Worm (Caenorhabditis elegans): ENCODE measurements around the gene acs-10.

acs-10 gene

ce11 chrV:14146199-14146598 lies at the start of gene acs-10:
acs-10 (plus strand) TSS chrV:14146499.
- TF ChIP-seq tra-4 (tag; optimal IDR thresholded peaks at IDR 0.05) (no peak), ama-1 (optimal IDR thresholded peaks at IDR 0.05) (no peak), ceh-36 (tag; optimal IDR thresholded peaks at IDR 0.05) (no peak), ets-7 (tag; optimal IDR thresholded peaks at IDR 0.05) (no peak), hmg-4 (GFP tag; optimal IDR thresholded peaks at IDR 0.05) (no peak), ceh-13 (GFP tag; optimal IDR thresholded peaks at IDR 0.05) (no peak), pes-1 (GFP tag; IDR thresholded peaks at IDR 0.05) (no peak), F13C5.2 (tag; optimal IDR thresholded peaks at IDR 0.05) (no peak), hnd-1 (tag; optimal IDR thresholded peaks at IDR 0.05) (no peak), aly-1 (tag; optimal IDR thresholded peaks at IDR 0.05) (no peak), sea-1 (GFP tag; conservative IDR thresholded peaks at IDR 0.05) (no peak), hmbx-1 (tag; optimal IDR thresholded peaks at IDR 0.05) (no peak), B0310.2 (tag; optimal IDR thresholded peaks at IDR 0.05) (no peak), flt-1 (GFP tag; IDR thresholded peaks at IDR 0.05) (no peak), tbx-37 (GFP tag; conservative IDR thresholded peaks at IDR 0.05) (no peak), tbx-11 (GFP tag; IDR thresholded peaks at IDR 0.05) (no peak), scrt-1 (GFP tag; IDR thresholded peaks at IDR 0.05) (no peak)

DNA sequence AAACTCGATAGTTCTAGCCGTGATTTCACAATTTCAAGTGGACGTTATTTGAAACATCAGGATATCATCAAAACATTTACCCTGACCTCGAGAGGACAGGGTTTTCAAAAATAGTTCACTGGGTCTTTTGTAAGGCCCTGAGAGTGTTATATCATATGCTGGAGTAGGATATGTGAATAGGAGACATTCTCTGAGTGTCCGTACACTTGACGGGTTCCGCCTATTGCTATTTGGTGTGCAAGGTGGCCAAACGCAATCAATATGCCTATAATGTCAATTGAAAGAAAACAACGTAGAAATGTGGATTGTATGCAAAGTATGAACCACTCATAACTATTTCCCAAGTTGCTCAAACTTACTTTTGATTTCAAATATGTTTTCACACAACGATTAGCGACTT lies 48.9 kb upstream of the acs-10 start:
- TF ChIP-seq F13C5.2 (tag; optimal IDR thresholded peaks at IDR 0.05) (no peak), hmg-4 (GFP tag; optimal IDR thresholded peaks at IDR 0.05) (no peak), ceh-13 (GFP tag; optimal IDR thresholded peaks at IDR 0.05) (no peak), hnd-1 (tag; optimal IDR thresholded peaks at IDR 0.05) (no peak), tra-4 (tag; optimal IDR thresholded peaks at IDR 0.05) (no peak), scrt-1 (GFP tag; IDR thresholded peaks at IDR 0.05) (no peak), ets-7 (tag; optimal IDR thresholded peaks at IDR 0.05) (no peak), ceh-36 (tag; optimal IDR thresholded peaks at IDR 0.05) (no peak), aly-1 (tag; optimal IDR thresholded peaks at IDR 0.05) (no peak)

ce11 chrV:14098519-14098918 lies 47.8 kb upstream of the acs-10 start, which contains the start of the genes D1086.2 and D1086.1:
D1086.2 (minus strand) TSS chrV:14098668.
D1086.1 (plus strand) TSS chrV:14098858.
- TF ChIP-seq tbx-11 (GFP tag; IDR thresholded peaks at IDR 0.05) (no peak), hmbx-1 (tag; optimal IDR thresholded peaks at IDR 0.05) (no peak)

DNA sequence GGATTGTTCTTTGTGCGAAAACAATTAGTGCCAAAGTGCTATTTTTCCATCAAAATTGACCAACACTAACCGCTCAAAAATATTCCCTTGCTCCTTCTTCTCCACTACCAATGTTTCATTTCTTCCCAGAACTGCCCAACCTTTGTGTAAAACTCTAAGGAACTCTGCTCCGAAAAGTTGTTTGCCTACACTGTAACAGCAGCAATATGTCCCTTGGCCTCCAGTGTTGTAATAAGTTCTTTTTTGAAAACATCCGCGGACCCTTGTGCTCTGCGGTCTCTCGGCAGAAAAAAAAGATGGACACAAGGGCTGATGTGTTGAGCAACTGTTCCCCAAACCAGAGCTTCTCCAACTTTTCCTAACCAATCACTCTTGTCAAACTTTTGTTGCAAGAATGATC lies 45.4 kb upstream of the acs-10 start, which contains the start of gene D1086.12:
D1086.12 (plus strand) TSS at position 301 of the 400 bp plus-strand sequence.
- no peak for TF ChIP-seq F13C5.2 (tag; optimal IDR thresholded peaks at IDR 0.05)

DNA sequence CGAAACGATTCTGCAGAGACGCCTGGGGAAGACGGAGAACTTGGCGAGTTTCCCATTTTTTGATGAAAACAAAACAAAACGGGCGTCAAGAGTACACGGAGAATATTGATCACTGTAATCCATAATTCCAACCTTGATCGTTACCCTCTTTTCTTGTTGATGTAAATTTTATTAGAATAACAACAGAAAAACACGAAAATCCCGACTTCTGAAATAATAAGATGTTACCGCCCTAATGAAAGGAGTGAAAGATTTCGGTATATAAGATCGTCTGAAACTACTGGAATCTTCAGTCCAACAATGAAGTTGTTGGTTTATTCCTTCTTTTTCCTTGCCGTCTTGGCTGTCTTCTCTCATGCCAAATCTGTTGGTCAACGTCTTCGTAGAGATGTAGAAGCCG lies 42.3 kb upstream of the acs-10 start, which contains the start of gene D1086.9:
D1086.9 (plus strand) TSS at position 301 of the 400 bp plus-strand sequence.
- TF ChIP-seq tbx-11 (GFP tag; IDR thresholded peaks at IDR 0.05) (no peak), B0310.2 (tag; optimal IDR thresholded peaks at IDR 0.05) (no peak), F13C5.2 (tag; optimal IDR thresholded peaks at IDR 0.05) (no peak), ceh-36 (tag; optimal IDR thresholded peaks at IDR 0.05) (no peak), ceh-13 (GFP tag; optimal IDR thresholded peaks at IDR 0.05) (no peak), tbx-37 (GFP tag; conservative IDR thresholded peaks at IDR 0.05) (no peak), ets-7 (tag; optimal IDR thresholded peaks at IDR 0.05) (no peak), hnd-1 (tag; optimal IDR thresholded peaks at IDR 0.05) (no peak)

ce11 chrV:14107511-14107910 lies 38.8 kb upstream of the acs-10 start, which contains the start of gene H39E23.3:
H39E23.3 (plus strand) TSS chrV:14107811.
- no peak for TF ChIP-seq F13C5.2 (tag; optimal IDR thresholded peaks at IDR 0.05)
- no peak for TF ChIP-seq hnd-1 (tag; optimal IDR thresholded peaks at IDR 0.05)
- no peak for TF ChIP-seq scrt-1 (GFP tag; IDR thresholded peaks at IDR 0.05)
- TF ChIP-seq ama-1 (optimal IDR thresholded peaks at IDR 0.05), result no peak
- no peak for TF ChIP-seq ets-7 (tag; optimal IDR thresholded peaks at IDR 0.05)
- no peak for TF ChIP-seq hmbx-1 (tag; optimal IDR thresholded peaks at IDR 0.05)
- TF ChIP-seq tra-4 (tag; optimal IDR thresholded peaks at IDR 0.05), result no peak
- no peak for TF ChIP-seq ceh-13 (GFP tag; optimal IDR thresholded peaks at IDR 0.05)

DNA sequence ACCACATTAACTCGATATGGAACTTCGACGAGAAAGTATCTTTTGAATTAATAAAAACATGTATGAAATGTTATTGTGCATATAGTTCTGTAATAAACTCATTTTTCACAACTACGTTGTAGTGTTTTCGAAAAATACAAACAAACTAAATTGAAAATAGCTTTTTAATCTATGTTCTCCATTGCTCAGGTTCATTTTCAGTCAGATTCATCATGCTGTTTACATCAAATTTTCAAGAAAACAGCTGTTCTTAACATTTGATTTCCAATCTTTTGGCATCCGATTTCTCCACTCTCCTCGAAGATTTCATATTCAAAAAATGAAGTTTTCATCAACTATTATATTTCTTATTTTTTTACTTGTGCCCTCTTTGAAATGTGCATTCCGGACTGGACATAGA lies 36.3 kb upstream of the acs-10 start, which contains the start of gene H39E23.2:
H39E23.2 (plus strand) TSS at position 301 of the 400 bp plus-strand sequence.
- TF ChIP-seq aly-1 (tag; optimal IDR thresholded peaks at IDR 0.05) (no peak), hmbx-1 (tag; optimal IDR thresholded peaks at IDR 0.05) (no peak), ama-1 (optimal IDR thresholded peaks at IDR 0.05) (no peak), ceh-13 (GFP tag; optimal IDR thresholded peaks at IDR 0.05) (no peak), flt-1 (GFP tag; IDR thresholded peaks at IDR 0.05) (no peak), tbx-37 (GFP tag; conservative IDR thresholded peaks at IDR 0.05) (no peak), tbx-11 (GFP tag; IDR thresholded peaks at IDR 0.05) (no peak), ets-7 (tag; optimal IDR thresholded peaks at IDR 0.05) (no peak), hmg-4 (GFP tag; optimal IDR thresholded peaks at IDR 0.05) (no peak), tra-4 (tag; optimal IDR thresholded peaks at IDR 0.05) (no peak), B0310.2 (tag; optimal IDR thresholded peaks at IDR 0.05) (no peak)

DNA sequence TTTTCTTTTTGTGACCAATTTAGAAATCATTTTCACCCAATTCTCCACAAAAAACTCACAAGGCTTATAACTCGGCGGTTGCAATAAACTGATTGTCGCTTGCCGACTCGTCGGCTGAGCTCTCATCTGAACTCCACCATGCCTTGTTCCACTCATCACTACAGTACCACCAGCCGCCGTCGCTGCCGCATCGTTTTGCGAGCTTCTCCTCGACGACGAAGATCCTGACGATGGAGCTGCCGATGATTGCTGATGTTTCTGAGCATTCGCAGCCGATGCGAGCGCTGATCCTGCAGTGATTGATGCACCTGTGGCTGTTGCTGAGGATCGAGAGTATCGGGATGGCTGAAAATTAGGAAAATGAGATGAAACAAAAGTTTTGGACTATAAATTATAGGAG lies 25.6 kb upstream of the acs-10 start:
- no peak for TF ChIP-seq flt-1 (GFP tag; IDR thresholded peaks at IDR 0.05)
- TF ChIP-seq ceh-36 (tag; optimal IDR thresholded peaks at IDR 0.05), result no peak

DNA sequence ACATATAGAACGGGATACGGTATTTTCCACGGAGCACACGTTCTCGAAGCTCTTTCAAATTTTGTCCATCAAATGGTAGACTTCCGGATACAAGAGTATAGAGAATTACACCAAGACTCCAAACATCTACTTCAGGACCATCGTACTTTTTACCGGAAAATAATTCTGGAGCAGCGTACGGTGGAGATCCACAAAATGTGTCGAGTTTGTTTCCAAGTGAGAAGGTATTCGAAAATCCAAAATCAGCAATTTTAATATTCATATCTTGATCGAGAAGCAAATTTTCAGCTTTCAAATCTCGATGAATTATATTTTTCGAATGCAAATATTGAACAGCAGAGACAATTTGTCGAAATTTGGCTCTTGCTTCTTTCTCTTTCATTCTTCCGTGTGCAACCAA lies 23.1 kb upstream of the acs-10 start:
- TF ChIP-seq flt-1 (GFP tag; IDR thresholded peaks at IDR 0.05), result no peak
